Worm (Caenorhabditis elegans): ENCODE results near the gene gst-42.

ce11 chrX:11723781-11724201, 3.9 kb downstream of the gst-42 start, which contains the start of gene D1053.4:
- no peak for TF ChIP-seq ztf-25 (GFP tag; IDR thresholded peaks at IDR 0.05)
- no peak for TF ChIP-seq pha-4 (tag; optimal IDR thresholded peaks at IDR 0.05)
- TF ChIP-seq F57A8.1 (GFP tag; optimal IDR thresholded peaks at IDR 0.05): no peak
- no peak for TF ChIP-seq ZK185.1 (tag; optimal IDR thresholded peaks at IDR 0.05; ENCODE audit: poor library complexity, severe bottlenecking)
- no peak for TF ChIP-seq Y53G8AR.9 (GFP tag; conservative IDR thresholded peaks at IDR 0.05)
- TF ChIP-seq ceh-79 (tag; optimal IDR thresholded peaks at IDR 0.05): no peak
- no peak for TF ChIP-seq ceh-27 (GFP tag; optimal IDR thresholded peaks at IDR 0.05)

Measured in whole organism, young adult.